Worm (Caenorhabditis elegans): ENCODE results near the gene shl-1.
A peak's percentile ranks its signal among the peaks of the same experiment; 100 is the strongest.
"Not testable (repeated sequence)": the region's sequence is repeated elsewhere in the genome, so short reads cannot be mapped to it uniquely, and the experiment has no call there.

Gene shl-1

ce11 chrIV:6363604-6364003, 20.3 kb downstream of the shl-1 start:
- TF ChIP-seq tab-1 (GFP tag; IDR thresholded peaks at IDR 0.05) (no peak), flt-1 (GFP tag; IDR thresholded peaks at IDR 0.05) (0 out of 2 replicates have a peak, but pooled peaks have one; percentile 20)

ce11 chrIV:6361668-6362067, 22.2 kb downstream of the shl-1 start, which contains the start of gene Y73B6BL.47:
Gene Y73B6BL.47, plus strand, starts transcription at chrIV:6361968.
- TF ChIP-seq flt-1 (GFP tag; IDR thresholded peaks at IDR 0.05), result no peak
- TF ChIP-seq ztf-29 (GFP tag; IDR thresholded peaks at IDR 0.05), result no peak
- no peak for TF ChIP-seq klf-2 (GFP tag; conservative IDR thresholded peaks at IDR 0.05)
- no peak for TF ChIP-seq med-1 (GFP tag; optimal IDR thresholded peaks at IDR 0.05; ENCODE audit: insufficient read depth)
- no peak for TF ChIP-seq ref-1 (GFP tag; conservative IDR thresholded peaks at IDR 0.05)
- TF ChIP-seq cog-1 (tag; optimal IDR thresholded peaks at IDR 0.05), result no peak
- TF ChIP-seq T22C8.4 (GFP tag; IDR thresholded peaks at IDR 0.05), result no peak
- no peak for TF ChIP-seq ztf-23 (GFP tag; IDR thresholded peaks at IDR 0.05)
- TF ChIP-seq tab-1 (GFP tag; IDR thresholded peaks at IDR 0.05), result no peak

ce11 chrIV:6347213-6347612, 36.7 kb downstream of the shl-1 start, which contains the start of gene Y73B6BL.289:
Gene Y73B6BL.289, plus strand, starts transcription at chrIV:6347513.
- not testable (repeated sequence) for TF ChIP-seq flt-1, ztf-29, tab-1 (GFP tag; IDR thresholded peaks at IDR 0.05)

ce11 chrIV:6342876-6343275, 41.0 kb downstream of the shl-1 start, which contains the start of gene Y73B6BL.14:
Gene Y73B6BL.14, minus strand, starts transcription at chrIV:6342976.
- no peak for TF ChIP-seq tab-1 (GFP tag; IDR thresholded peaks at IDR 0.05)
- no peak for TF ChIP-seq ztf-23 (GFP tag; IDR thresholded peaks at IDR 0.05)
- no peak for TF ChIP-seq ztf-29 (GFP tag; IDR thresholded peaks at IDR 0.05)
- TF ChIP-seq cog-1 (tag; optimal IDR thresholded peaks at IDR 0.05), result no peak
- no peak for TF ChIP-seq med-1 (GFP tag; optimal IDR thresholded peaks at IDR 0.05; ENCODE audit: insufficient read depth)
- no peak for TF ChIP-seq klf-2 (GFP tag; conservative IDR thresholded peaks at IDR 0.05)
- no peak for TF ChIP-seq T22C8.4 (GFP tag; IDR thresholded peaks at IDR 0.05)
- TF ChIP-seq ref-1 (GFP tag; conservative IDR thresholded peaks at IDR 0.05), result no peak
- no peak for TF ChIP-seq flt-1 (GFP tag; IDR thresholded peaks at IDR 0.05)

ce11 chrIV:6342431-6342830, 41.4 kb downstream of the shl-1 start, which contains the start of gene Y73B6BL.288:
Gene Y73B6BL.288, minus strand, starts transcription at chrIV:6342531.
- TF ChIP-seq cog-1 (tag; optimal IDR thresholded peaks at IDR 0.05) (no peak), klf-2 (GFP tag; conservative IDR thresholded peaks at IDR 0.05) (no peak), ztf-29 (GFP tag; IDR thresholded peaks at IDR 0.05) (no peak), T22C8.4 (GFP tag; IDR thresholded peaks at IDR 0.05) (no peak), tab-1 (GFP tag; IDR thresholded peaks at IDR 0.05) (no peak), med-1 (GFP tag; optimal IDR thresholded peaks at IDR 0.05; ENCODE audit: insufficient read depth) (no peak), flt-1 (GFP tag; IDR thresholded peaks at IDR 0.05) (no peak), ref-1 (GFP tag; conservative IDR thresholded peaks at IDR 0.05) (no peak), ztf-23 (GFP tag; IDR thresholded peaks at IDR 0.05) (no peak)

- no peak for TF ChIP-seq ref-1 (GFP tag; conservative IDR thresholded peaks at IDR 0.05)
- TF ChIP-seq flt-1 (GFP tag; IDR thresholded peaks at IDR 0.05), result no peak
- no peak for TF ChIP-seq med-1 (GFP tag; optimal IDR thresholded peaks at IDR 0.05; ENCODE audit: insufficient read depth)
- TF ChIP-seq cog-1 (tag; optimal IDR thresholded peaks at IDR 0.05), result no peak
- TF ChIP-seq tab-1 (GFP tag; IDR thresholded peaks at IDR 0.05), result no peak
- TF ChIP-seq T22C8.4 (GFP tag; IDR thresholded peaks at IDR 0.05), result no peak
Observed at ce11 chrIV:6337353-6337752, 46.5 kb downstream of the shl-1 start, which contains the start of gene ipla-6. Gene ipla-6, plus strand, starts transcription at chrIV:6337653.

- TF ChIP-seq ztf-29 (GFP tag; IDR thresholded peaks at IDR 0.05) (no peak), med-1 (GFP tag; optimal IDR thresholded peaks at IDR 0.05; ENCODE audit: insufficient read depth) (no peak), ztf-23 (GFP tag; IDR thresholded peaks at IDR 0.05) (no peak; the same call in 1 of the 2 replicates), klf-2 (GFP tag; conservative IDR thresholded peaks at IDR 0.05) (no peak), tab-1 (GFP tag; IDR thresholded peaks at IDR 0.05) (no peak), T22C8.4 (GFP tag; IDR thresholded peaks at IDR 0.05) (no peak), cog-1 (tag; optimal IDR thresholded peaks at IDR 0.05) (peak; percentile 44), ref-1 (GFP tag; conservative IDR thresholded peaks at IDR 0.05) (no peak), flt-1 (GFP tag; IDR thresholded peaks at IDR 0.05) (0 out of 2 replicates have a peak, but pooled peaks have one; percentile 50)
Observed at ce11 chrIV:6336748-6337147, 47.1 kb downstream of the shl-1 start.

- TF ChIP-seq klf-2 (GFP tag; conservative IDR thresholded peaks at IDR 0.05) (no peak), ref-1 (GFP tag; conservative IDR thresholded peaks at IDR 0.05) (no peak), flt-1 (GFP tag; IDR thresholded peaks at IDR 0.05) (0 out of 2 replicates have a peak, but pooled peaks have one; percentile 40), med-1 (GFP tag; optimal IDR thresholded peaks at IDR 0.05; ENCODE audit: insufficient read depth) (no peak), ztf-23 (GFP tag; IDR thresholded peaks at IDR 0.05) (no peak)
Observed at ce11 chrIV:6335908-6336307, 48.0 kb downstream of the shl-1 start, which contains the start of gene mif-4. Gene mif-4, minus strand, starts transcription at chrIV:6335994.

ce11 chrIV:6333915-6334314, 50.0 kb downstream of the shl-1 start, which contains the start of gene blos-2:
Gene blos-2, plus strand, starts transcription at chrIV:6334215.
- TF ChIP-seq klf-2 (GFP tag; conservative IDR thresholded peaks at IDR 0.05), result no peak
- no peak for TF ChIP-seq T22C8.4 (GFP tag; IDR thresholded peaks at IDR 0.05)
- no peak for TF ChIP-seq ztf-29 (GFP tag; IDR thresholded peaks at IDR 0.05)
- TF ChIP-seq cog-1 (tag; optimal IDR thresholded peaks at IDR 0.05), result no peak
- no peak for TF ChIP-seq ref-1 (GFP tag; conservative IDR thresholded peaks at IDR 0.05)
- no peak for TF ChIP-seq med-1 (GFP tag; optimal IDR thresholded peaks at IDR 0.05; ENCODE audit: insufficient read depth)
- TF ChIP-seq flt-1 (GFP tag; IDR thresholded peaks at IDR 0.05), result no peak
- TF ChIP-seq tab-1 (GFP tag; IDR thresholded peaks at IDR 0.05), result no peak
- TF ChIP-seq ztf-23 (GFP tag; IDR thresholded peaks at IDR 0.05), result no peak

ce11 chrIV:6330790-6331189, 53.1 kb downstream of the shl-1 start:
- TF ChIP-seq T22C8.4 (GFP tag; IDR thresholded peaks at IDR 0.05) (no peak), med-1 (GFP tag; optimal IDR thresholded peaks at IDR 0.05; ENCODE audit: insufficient read depth) (no peak), flt-1 (GFP tag; IDR thresholded peaks at IDR 0.05) (no peak), ztf-29 (GFP tag; IDR thresholded peaks at IDR 0.05) (no peak)

Data from whole organism, midembryonic.